Worm (Caenorhabditis elegans): ENCODE data around the gene cri-2.

DNA sequence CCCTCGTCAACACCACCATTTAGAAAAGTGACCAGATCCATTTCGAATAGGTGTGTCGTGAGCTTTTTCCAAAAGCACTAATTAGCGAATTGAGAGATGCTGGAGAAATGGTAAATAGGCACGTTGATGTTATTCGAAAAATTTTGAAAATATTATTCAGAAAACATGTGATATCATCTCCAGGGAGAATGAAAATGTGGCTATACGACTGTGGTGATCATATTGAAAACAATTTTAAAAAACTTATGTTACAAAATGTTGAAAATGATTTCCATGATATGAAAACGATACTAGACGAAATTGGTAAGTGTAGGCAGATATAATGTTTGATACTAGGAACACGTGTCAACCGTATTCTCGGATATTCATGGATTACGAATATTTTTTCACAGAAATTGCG is 25.2 kb downstream of the cri-2 start, which contains the start of gene K07C11.10:
- TF ChIP-seq pqm-1 (tag; optimal IDR thresholded peaks at IDR 0.05), result no peak
- TF ChIP-seq ceh-48 (tag; optimal IDR thresholded peaks at IDR 0.05), result no peak
- TF ChIP-seq pros-1 (tag; optimal IDR thresholded peaks at IDR 0.05), result no peak
- TF ChIP-seq pha-4 (tag; optimal IDR thresholded peaks at IDR 0.05), result no peak
- TF ChIP-seq ama-1 (optimal IDR thresholded peaks at IDR 0.05), result no peak
